Fruit fly (Drosophila melanogaster) whole organism, embryonic: ENCODE measurements around the gene mEFG1.

Experiments used
- Blimp-1 ChIP-seq: fragments of 200-800 bp; sonication (Bioruptor generic); optimal IDR thresholded peaks from 3 replicates; lab custom pipeline; 2018; ENCODE audit warnings: missing biosample characterization, missing genetic modification characterization, mild to moderate bottlenecking, moderate library complexity, missing genetic modification reagents
- CG14710 ChIP-seq: fragments of 200-800 bp; sonication (Bioruptor generic); optimal IDR thresholded peaks from 3 replicates; lab custom pipeline; 2019; ENCODE audit warnings: missing biosample characterization, mild to moderate bottlenecking, missing genetic modification characterization, moderate library complexity
- CG17612 ChIP-seq: fragments of 200-800 bp; sonication (Bioruptor generic); IDR thresholded peaks from 2 replicates; pipeline ENCODE4 v1.3.6; 2022; ENCODE audit warnings: missing biosample characterization, missing genetic modification characterization
- CG5953 ChIP-seq: fragments of 200-800 bp; sonication (Bioruptor generic); IDR thresholded peaks from 2 replicates; pipeline ENCODE4 v1.3.6; 2022; ENCODE audit warnings: missing biosample characterization, missing genetic modification characterization
- HLHmδ ChIP-seq: fragments of 200-800 bp; sonication (Bioruptor generic); optimal IDR thresholded peaks from 2 replicates; lab custom pipeline; 2018; ENCODE audit warnings: missing biosample characterization, mild to moderate bottlenecking, missing genetic modification characterization, moderate library complexity
- Sin3A ChIP-seq: fragments of >200 bp; optimal IDR thresholded peaks from 2 replicates; lab custom pipeline; 2018
- corto ChIP-seq: fragments of 200-800 bp; sonication (Bioruptor generic); optimal IDR thresholded peaks from 2 replicates; lab custom pipeline; 2016; ENCODE audit warnings: missing biosample characterization, mild to moderate bottlenecking, missing genetic modification characterization, moderate library complexity
- mirr ChIP-seq: fragments of 200-800 bp; sonication (Bioruptor generic); optimal IDR thresholded peaks from 3 replicates; lab custom pipeline; 2018; ENCODE audit warnings: missing biosample characterization, mild to moderate bottlenecking, missing genetic modification characterization
- sim ChIP-seq: fragments of 200-800 bp; sonication (Bioruptor generic); IDR thresholded peaks from 2 replicates; pipeline ENCODE4 v1.3.6; 2022; ENCODE audit warnings: missing biosample characterization, missing genetic modification characterization

dm6 chr2L:7174351-7174750 lies 48.5 kb downstream of the mEFG1 start:
- no peak for TF ChIP-seq CG17612 (GFP tag; lab: Robert Waterston, UW)
- TF ChIP-seq CG5953 (GFP tag; lab: Robert Waterston, UW), result no peak
- no peak for TF ChIP-seq Sin3A (lab: Kevin White, UChicago)
- TF ChIP-seq HLHmδ (GFP tag; lab: Kevin White, UChicago), result no peak
- no peak for TF ChIP-seq mirr (GFP tag; lab: Kevin White, UChicago)
- TF ChIP-seq sim (GFP tag; lab: Robert Waterston, UW), result no peak
- TF ChIP-seq corto (GFP tag; lab: Kevin White, UChicago), result no peak
- TF ChIP-seq Blimp-1 (GFP tag; lab: Kevin White, UChicago), result no peak
- TF ChIP-seq CG14710 (tag; lab: Kevin White, UChicago), result no peak
